Fruit fly (Drosophila melanogaster) whole organism, embryonic: ENCODE results near the gene CG32333.

Experiments
- CG10267 ChIP-seq: fragments of 200-800 bp; sonication (Bioruptor generic); optimal IDR thresholded peaks from 2 replicates; lab custom pipeline; 2018; ENCODE audit warnings: missing biosample characterization, mild to moderate bottlenecking, missing genetic modification characterization, moderate library complexity
- CG10565 ChIP-seq: fragments of 200-800 bp; sonication (Bioruptor generic); optimal IDR thresholded peaks from 3 replicates; lab custom pipeline; 2016; ENCODE audit warnings: missing biosample characterization, mild to moderate bottlenecking, missing genetic modification characterization
- CG10654 ChIP-seq: fragments of 200-800 bp; sonication (Bioruptor generic); optimal IDR thresholded peaks from 2 replicates; lab custom pipeline; 2016; ENCODE audit warnings: missing biosample characterization, missing genetic modification characterization
- CG11247 ChIP-seq: fragments of 200-800 bp; sonication (Bioruptor generic); IDR thresholded peaks from 2 replicates; pipeline ENCODE4 v1.3.6; 2022; ENCODE audit warnings: missing biosample characterization, missing genetic modification characterization
- CG12769 ChIP-seq: fragments of 200-800 bp; sonication (Bioruptor generic); optimal IDR thresholded peaks from 2 replicates; lab custom pipeline; 2019; ENCODE audit warnings: missing biosample characterization, mild to moderate bottlenecking, missing genetic modification characterization, moderate library complexity
- CG14710 ChIP-seq: fragments of 200-800 bp; sonication (Bioruptor generic); optimal IDR thresholded peaks from 3 replicates; lab custom pipeline; 2019; ENCODE audit warnings: missing biosample characterization, mild to moderate bottlenecking, missing genetic modification characterization, moderate library complexity
- CG15269 ChIP-seq: fragments of 200-800 bp; sonication (Bioruptor generic); optimal IDR thresholded peaks from 2 replicates; lab custom pipeline; 2018; ENCODE audit warnings: missing biosample characterization, mild to moderate bottlenecking, missing genetic modification characterization, moderate library complexity
- CG2116 ChIP-seq: fragments of 200-800 bp; sonication (Bioruptor generic); optimal IDR thresholded peaks from 3 replicates; lab custom pipeline; 2018; ENCODE audit warnings: missing biosample characterization, mild to moderate bottlenecking, missing genetic modification characterization
- CG30020 ChIP-seq: fragments of 200-800 bp; optimal IDR thresholded peaks from 2 replicates; lab custom pipeline; 2019; ENCODE audit warnings: missing biosample characterization, mild to moderate bottlenecking, missing genetic modification characterization, moderate library complexity
- CG3163 ChIP-seq: fragments of 200-800 bp; sonication (Bioruptor generic); optimal IDR thresholded peaks from 3 replicates; lab custom pipeline; 2016; ENCODE audit warnings: missing biosample characterization, missing genetic modification characterization
- CG33213 ChIP-seq: fragments of 200-800 bp; sonication (Bioruptor generic); optimal IDR thresholded peaks from 3 replicates; lab custom pipeline; 2016; ENCODE audit warnings: missing biosample characterization, missing genetic modification characterization
- CG3407 ChIP-seq: fragments of 200-800 bp; sonication (Bioruptor generic); optimal IDR thresholded peaks from 2 replicates; lab custom pipeline; 2018; ENCODE audit warnings: missing biosample characterization, mild to moderate bottlenecking, missing genetic modification characterization
- CG34224 ChIP-seq: fragments of 200-800 bp; sonication (Bioruptor generic); IDR thresholded peaks from 3 replicates; pipeline ENCODE4 v1.3.6; 2022; ENCODE audit warnings: missing biosample characterization, missing genetic modification characterization; ENCODE audit not compliant: partially characterized antibody
- CG3838 ChIP-seq: fragments of 200-800 bp; sonication (Bioruptor generic); optimal IDR thresholded peaks from 3 replicates; lab custom pipeline; 2016; ENCODE audit warnings: missing biosample characterization, missing genetic modification characterization
- CG7963 ChIP-seq: fragments of 200-800 bp; sonication (Bioruptor generic); IDR thresholded peaks from 3 replicates; pipeline ENCODE4 v1.3.6; 2022; ENCODE audit warnings: missing biosample characterization, missing genetic modification characterization; ENCODE audit not compliant: partially characterized antibody
- CG8089 ChIP-seq: fragments of 200-800 bp; sonication (Bioruptor generic); optimal IDR thresholded peaks from 3 replicates; lab custom pipeline; 2016; ENCODE audit warnings: missing biosample characterization, missing genetic modification characterization
- CG9932 ChIP-seq: fragments of 200-800 bp; sonication (Bioruptor generic); IDR thresholded peaks from 2 replicates; pipeline ENCODE4 v1.3.6; 2022; ENCODE audit warnings: missing biosample characterization, missing genetic modification characterization
- CoRest ChIP-seq: fragments of 200-800 bp; sonication (Bioruptor generic); optimal IDR thresholded peaks from 3 replicates; lab custom pipeline; 2018; ENCODE audit warnings: missing biosample characterization, mild to moderate bottlenecking, missing genetic modification characterization, moderate library complexity
- CrebB ChIP-seq: fragments of 200-800 bp; sonication (Bioruptor generic); optimal IDR thresholded peaks from 3 replicates; lab custom pipeline; 2018; ENCODE audit warnings: missing biosample characterization, mild to moderate bottlenecking, missing genetic modification characterization
- D19B ChIP-seq: fragments of 200-800 bp; sonication (Bioruptor generic); optimal IDR thresholded peaks from 2 replicates; lab custom pipeline; 2017; ENCODE audit warnings: missing biosample characterization, mild to moderate bottlenecking, missing genetic modification characterization
- Dfd ChIP-seq, 2 experiments: fragments of >200 bp; optimal IDR thresholded peaks; 2 replicates each; lab custom pipeline; 2017; ENCODE audit warnings: missing biosample characterization in 2 of 2, missing genetic modification characterization in 2 of 2
- Fer1 ChIP-seq: fragments of 200-800 bp; sonication (Bioruptor generic); optimal IDR thresholded peaks from 2 replicates; lab custom pipeline; 2017; ENCODE audit warnings: missing biosample characterization, mild to moderate bottlenecking, missing genetic modification characterization
- Lpt ChIP-seq: fragments of >200 bp; optimal IDR thresholded peaks from 2 replicates; lab custom pipeline; 2018; ENCODE audit warnings: missing biosample characterization, missing genetic modification characterization
- MBD-R2 ChIP-seq: fragments of 200-800 bp; sonication (Bioruptor generic); IDR thresholded peaks from 2 replicates; pipeline ENCODE4 v1.3.6; 2022; ENCODE audit warnings: missing biosample characterization, missing genetic modification characterization
- MESR4 ChIP-seq: fragments of 200-800 bp; sonication (Bioruptor generic); optimal IDR thresholded peaks from 2 replicates; lab custom pipeline; 2018; ENCODE audit warnings: missing biosample characterization, mild to moderate bottlenecking, missing genetic modification characterization, moderate library complexity
- NK7.1 ChIP-seq: fragments of 200-800 bp; sonication (Bioruptor generic); optimal IDR thresholded peaks from 3 replicates; lab custom pipeline; 2016; ENCODE audit warnings: missing biosample characterization, missing genetic modification characterization
- Nf-YA ChIP-seq: fragments of 200-800 bp; sonication (Bioruptor generic); IDR thresholded peaks from 2 replicates; pipeline ENCODE4 v1.3.6; 2022; ENCODE audit warnings: missing biosample characterization, missing genetic modification characterization
- Poxn ChIP-seq: fragments of 200-800 bp; sonication (Bioruptor generic); IDR thresholded peaks from 2 replicates; pipeline ENCODE4 v1.3.6; 2022; ENCODE audit warnings: missing biosample characterization, missing genetic modification characterization
- Stat92E ChIP-seq, 3 experiments: fragments of >200 bp in 2 of 3; fragments of 200-800 bp in 1 of 3; sonication (Bioruptor generic) in 1 of 3; optimal IDR thresholded peaks; 2 replicates each; lab custom pipeline; 2017 to 2019; ENCODE audit warnings: missing biosample characterization in 3 of 3, missing genetic modification characterization in 3 of 3, mild to moderate bottlenecking in 1 of 3, moderate library complexity in 1 of 3
- Tbp ChIP-seq: fragments of >200 bp; optimal IDR thresholded peaks from 2 replicates; lab custom pipeline; 2018; ENCODE audit warnings: missing biosample characterization, missing genetic modification characterization
- Trl ChIP-seq, 3 experiments: fragments of >200 bp in 2 of 3; fragments of 200-800 bp in 1 of 3; sonication (Bioruptor generic) in 1 of 3; optimal IDR thresholded peaks; 2 replicates in 1 of 3; 3 replicates in 2 of 3; lab custom pipeline; 2016 to 2017; ENCODE audit warnings: missing biosample characterization in 1 of 3, missing genetic modification characterization in 1 of 3
- caup ChIP-seq: fragments of 200-800 bp; sonication (Bioruptor generic); optimal IDR thresholded peaks from 3 replicates; lab custom pipeline; 2017; ENCODE audit warnings: missing biosample characterization, mild to moderate bottlenecking, missing genetic modification characterization, moderate library complexity; ENCODE audit not compliant: severe bottlenecking
- chn ChIP-seq: fragments of 200-800 bp; sonication (Bioruptor generic); optimal IDR thresholded peaks from 2 replicates; lab custom pipeline; 2016; ENCODE audit warnings: missing biosample characterization, missing genetic modification characterization
- fd102C ChIP-seq: fragments of 200-800 bp; sonication (Bioruptor generic); optimal IDR thresholded peaks from 2 replicates; lab custom pipeline; 2018; ENCODE audit warnings: missing biosample characterization, mild to moderate bottlenecking, missing genetic modification characterization, moderate library complexity
- fd64A ChIP-seq: fragments of 200-800 bp; sonication (Bioruptor generic); optimal IDR thresholded peaks from 3 replicates; lab custom pipeline; 2018; ENCODE audit warnings: missing biosample characterization, mild to moderate bottlenecking, missing genetic modification characterization
- gfzf ChIP-seq: fragments of 200-800 bp; sonication (Bioruptor generic); optimal IDR thresholded peaks from 2 replicates; lab custom pipeline; 2016; ENCODE audit warnings: missing biosample characterization, mild to moderate bottlenecking, missing genetic modification characterization, moderate library complexity
- kah ChIP-seq: fragments of 200-800 bp; sonication (Bioruptor generic); optimal IDR thresholded peaks from 2 replicates; lab custom pipeline; 2018; ENCODE audit warnings: missing biosample characterization, mild to moderate bottlenecking, missing genetic modification characterization
- mam ChIP-seq: fragments of 200-800 bp; sonication (Bioruptor generic); optimal IDR thresholded peaks from 3 replicates; lab custom pipeline; 2016; ENCODE audit warnings: missing biosample characterization, missing genetic modification characterization
- pb ChIP-seq: fragments of 200-800 bp; sonication (Bioruptor generic); optimal IDR thresholded peaks from 3 replicates; lab custom pipeline; 2016; ENCODE audit warnings: missing biosample characterization, missing genetic modification characterization
- pho ChIP-seq: fragments of 200-800 bp; sonication (Bioruptor generic); optimal IDR thresholded peaks from 2 replicates; lab custom pipeline; 2016; ENCODE audit warnings: missing biosample characterization, missing genetic modification characterization
- pum ChIP-seq: fragments of 200-800 bp; sonication (Bioruptor generic); optimal IDR thresholded peaks from 2 replicates; lab custom pipeline; 2016; ENCODE audit warnings: missing biosample characterization, missing genetic modification characterization
- seq ChIP-seq: fragments of 200-800 bp; sonication (Bioruptor generic); IDR thresholded peaks from 2 replicates; pipeline ENCODE4 v1.3.6; 2022; ENCODE audit warnings: missing biosample characterization, missing genetic modification characterization
- sisA ChIP-seq: fragments of 200-800 bp; sonication (Bioruptor generic); IDR thresholded peaks from 2 replicates; pipeline ENCODE4 v1.3.6; 2022; ENCODE audit warnings: missing biosample characterization, missing genetic modification characterization
- slou ChIP-seq: fragments of 200-800 bp; sonication (Bioruptor generic); optimal IDR thresholded peaks from 3 replicates; lab custom pipeline; 2016; ENCODE audit warnings: missing biosample characterization, missing genetic modification characterization
- sqz ChIP-seq: fragments of 200-800 bp; sonication (Bioruptor generic); optimal IDR thresholded peaks from 3 replicates; lab custom pipeline; 2018; ENCODE audit warnings: missing biosample characterization, mild to moderate bottlenecking, missing genetic modification characterization
- sug ChIP-seq: fragments of 200-800 bp; optimal IDR thresholded peaks from 2 replicates; lab custom pipeline; 2019; ENCODE audit warnings: missing biosample characterization, mild to moderate bottlenecking, missing genetic modification characterization, moderate library complexity
- tap ChIP-seq: fragments of 200-800 bp; optimal IDR thresholded peaks from 3 replicates; lab custom pipeline; 2019; ENCODE audit warnings: missing biosample characterization, mild to moderate bottlenecking, missing genetic modification characterization, moderate library complexity
- tio ChIP-seq: fragments of 200-800 bp; sonication (Bioruptor generic); optimal IDR thresholded peaks from 2 replicates; lab custom pipeline; 2017; ENCODE audit warnings: missing biosample characterization, missing genetic modification characterization, inconsistent platforms
- tup ChIP-seq: fragments of 200-800 bp; sonication (Bioruptor generic); optimal IDR thresholded peaks from 2 replicates; lab custom pipeline; 2016; ENCODE audit warnings: missing biosample characterization, mild to moderate bottlenecking, missing genetic modification characterization, moderate library complexity

CG32333 gene

dm6 chr3L:1313039-1313766 lies 37.4 kb downstream of the CG32333 start, which contains the start of the genes sturkopf and Herc4 (continued):
- TF ChIP-seq gfzf (peak; percentile 46), CG11247 (GFP tag; lab: Robert Waterston, UW) (peak; percentile 25; the same call in 1 of the 2 replicates), slou (GFP tag; lab: Kevin White, UChicago) (peak; percentile 44), CoRest (peak; percentile 89), D19B (GFP tag; lab: Kevin White, UChicago) (peak; percentile 82), CG7963 (no peak), Stat92E (GFP tag; optimal IDR thresholded peaks at IDR 0.05; lab: Kevin White, UChicago) (no peak), CG33213 (GFP tag; lab: Kevin White, UChicago) (no peak), mam (GFP tag; lab: Kevin White, UChicago) (peak; percentile 96), NK7.1 (GFP tag; lab: Kevin White, UChicago) (peak; percentile 32), CG15269 (tag; lab: Kevin White, UChicago) (peak; percentile 77), Dfd (GFP tag; optimal IDR thresholded peaks at IDR 0.05; lab: Kevin White, UChicago) (peak in 1 of 2 experiments; percentile 9), tap (tag; lab: Kevin White, UChicago) (peak; percentile 36), CG8089 (GFP tag; lab: Kevin White, UChicago) (peak; percentile 39), kah (GFP tag; lab: Kevin White, UChicago) (no peak), Tbp (no peak), CG30020 (tag; lab: Kevin White, UChicago) (peak; percentile 62), chn (GFP tag; lab: Kevin White, UChicago) (peak; percentile 59), pum (peak; percentile 85), seq (GFP tag; lab: Robert Waterston, UW) (no peak), CG12769 (tag; lab: Kevin White, UChicago) (no peak), CG10267 (peak; percentile 58), pho (peak; percentile 89), CG14710 (tag; lab: Kevin White, UChicago) (peak; percentile 76), CG9932 (GFP tag; lab: Robert Waterston, UW) (peak; percentile 78), CG3407 (GFP tag; lab: Kevin White, UChicago) (peak; percentile 69), fd64A (no peak), Lpt (GFP tag; lab: Kevin White, UChicago) (no peak), Trl (optimal IDR thresholded peaks at IDR 0.05; lab: Kevin White, UChicago) (no peak), Trl (GFP tag; optimal IDR thresholded peaks at IDR 0.05; lab: Kevin White, UChicago) (peak; percentile 87), Nf-YA (GFP tag; lab: Robert Waterston, UW) (no peak), CG2116 (peak; percentile 60), MESR4 (GFP tag; lab: Kevin White, UChicago) (peak; percentile 41), CG10654 (GFP tag; lab: Kevin White, UChicago) (peak; percentile 53), CG10565 (GFP tag; lab: Kevin White, UChicago) (no peak), sqz (GFP tag; lab: Kevin White, UChicago) (no peak), CG34224 (no peak), CG3838 (GFP tag; lab: Kevin White, UChicago) (peak; percentile 50), MBD-R2 (GFP tag; lab: Robert Waterston, UW) (peak; percentile 83), CrebB (tag; lab: Kevin White, UChicago) (no peak), sisA (GFP tag; lab: Robert Waterston, UW) (peak; percentile 76), CG3163 (peak; percentile 44), tio (GFP tag; lab: Kevin White, UChicago) (no peak), fd102C (no peak), caup (GFP tag; lab: Kevin White, UChicago) (peak; percentile 49), tup (no peak), Poxn (GFP tag; lab: Robert Waterston, UW) (peak; percentile 42; the same call in 1 of the 2 replicates), sug (tag; lab: Kevin White, UChicago) (peak; percentile 83), Fer1 (GFP tag; lab: Kevin White, UChicago) (peak; percentile 56), pb (GFP tag; lab: Kevin White, UChicago) (peak; percentile 27)
